Worm (Caenorhabditis elegans) whole organism, dauer: ENCODE data around the gene mltn-1.

Experiments used
- unc-62 ChIP-seq: sonication (generic microtip); optimal IDR thresholded peaks from 2 replicates; lab custom pipeline; 2017; ENCODE audit warnings: missing biosample characterization, missing genetic modification reagents, missing genetic modification characterization

Gene mltn-1

ce11 chrII:13153299-13153698 is 8.3 kb upstream of the mltn-1 start, which contains the start of gene spe-18:
Gene spe-18, minus strand, starts transcription at chrII:13153399.
- no peak for TF ChIP-seq unc-62 (GFP tag; lab: Kevin White, UChicago)

DNA sequence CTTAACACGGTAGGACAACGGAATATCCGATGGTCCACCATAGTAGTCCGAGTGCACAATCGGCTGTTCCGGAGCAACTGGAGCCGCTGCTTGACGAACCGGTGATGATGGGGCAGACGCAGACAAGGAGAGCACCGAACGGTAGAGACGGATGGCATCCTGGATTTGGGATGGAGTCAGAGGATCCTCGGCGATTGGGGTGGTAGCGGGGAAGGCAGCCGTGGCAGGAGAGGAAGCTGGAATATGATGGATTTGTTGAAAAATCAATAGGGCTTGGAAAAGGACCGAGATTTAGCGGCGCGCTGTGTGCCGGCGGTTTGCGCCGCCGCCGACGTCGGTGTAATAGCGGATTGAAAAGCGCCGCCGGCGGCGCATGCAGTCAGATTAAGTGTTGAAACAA is 7.4 kb upstream of the mltn-1 start:
- no peak for TF ChIP-seq unc-62 (GFP tag; lab: Kevin White, UChicago)

DNA sequence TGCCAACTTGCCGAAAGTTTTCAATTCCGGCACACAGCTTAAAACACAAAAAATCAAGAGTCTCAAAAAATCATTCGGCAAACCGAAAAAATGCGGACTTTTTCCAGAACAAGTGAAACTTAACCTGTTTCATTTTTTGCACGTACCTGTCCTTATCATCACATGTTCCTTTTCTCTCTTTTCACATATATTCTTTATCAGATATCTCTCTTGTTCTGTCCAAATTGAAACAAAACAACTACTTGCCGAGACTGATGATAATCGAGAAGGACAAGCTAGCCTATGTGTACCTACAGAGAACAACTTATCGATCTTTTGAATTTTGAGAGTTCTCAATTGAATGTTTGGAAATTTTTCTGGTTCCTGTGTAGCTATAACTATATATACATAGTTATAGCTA is 4.9 kb upstream of the mltn-1 start:
- TF ChIP-seq unc-62 (GFP tag; lab: Kevin White, UChicago) = no peak

- TF ChIP-seq unc-62 (GFP tag; lab: Kevin White, UChicago) = no peak
Observed at ce11 chrII:13148247-13148646, 3.2 kb upstream of the mltn-1 start.

DNA sequence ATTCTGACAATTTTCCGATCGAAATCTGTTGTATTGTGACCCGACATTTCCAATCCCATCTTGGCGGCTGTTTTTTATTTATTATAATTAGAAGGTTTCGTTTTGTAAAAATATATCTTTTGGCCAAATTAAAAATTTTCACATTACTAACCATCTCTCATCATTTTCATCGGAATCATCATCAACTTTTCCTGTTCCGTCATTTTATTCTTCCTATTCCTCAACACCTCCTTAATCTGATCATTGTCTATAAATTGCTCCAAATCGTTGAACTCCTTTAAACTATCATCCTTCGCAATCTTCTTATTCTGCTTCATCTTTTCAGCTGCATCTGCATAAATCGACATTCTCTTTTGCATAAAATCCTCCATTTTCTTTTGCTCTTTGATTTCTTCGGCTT is 2.7 kb downstream of the mltn-1 start:
- TF ChIP-seq unc-62 (GFP tag; lab: Kevin White, UChicago) = no peak

ce11 chrII:13139573-13139972 is 5.5 kb downstream of the mltn-1 start:
- TF ChIP-seq unc-62 (GFP tag; lab: Kevin White, UChicago) = no peak

DNA sequence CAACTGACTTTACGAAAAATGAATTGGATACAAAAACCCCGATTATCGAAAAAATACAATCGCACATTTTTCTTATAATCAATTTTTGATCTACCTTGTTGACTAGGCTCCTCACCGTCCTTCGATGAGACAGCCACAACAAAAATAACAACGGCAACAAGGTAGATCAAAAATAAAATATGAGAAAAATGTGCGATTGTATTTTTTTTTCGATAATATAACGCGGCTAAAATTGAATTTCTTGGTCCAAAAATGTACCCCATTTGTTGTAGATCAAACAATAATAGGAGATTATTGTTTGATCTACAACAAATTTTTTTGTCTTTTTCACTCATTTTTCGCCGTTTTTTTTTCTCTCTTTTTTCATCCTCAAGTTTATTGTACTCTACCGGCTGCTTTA is 14.4 kb downstream of the mltn-1 start:
- TF ChIP-seq unc-62 (GFP tag; lab: Kevin White, UChicago) = no peak

ce11 chrII:13129602-13130001 is 15.4 kb downstream of the mltn-1 start, which contains the start of gene F29C12.6:
Gene F29C12.6, plus strand, starts transcription at chrII:13129902.
- TF ChIP-seq unc-62 (GFP tag; lab: Kevin White, UChicago) = no peak

DNA sequence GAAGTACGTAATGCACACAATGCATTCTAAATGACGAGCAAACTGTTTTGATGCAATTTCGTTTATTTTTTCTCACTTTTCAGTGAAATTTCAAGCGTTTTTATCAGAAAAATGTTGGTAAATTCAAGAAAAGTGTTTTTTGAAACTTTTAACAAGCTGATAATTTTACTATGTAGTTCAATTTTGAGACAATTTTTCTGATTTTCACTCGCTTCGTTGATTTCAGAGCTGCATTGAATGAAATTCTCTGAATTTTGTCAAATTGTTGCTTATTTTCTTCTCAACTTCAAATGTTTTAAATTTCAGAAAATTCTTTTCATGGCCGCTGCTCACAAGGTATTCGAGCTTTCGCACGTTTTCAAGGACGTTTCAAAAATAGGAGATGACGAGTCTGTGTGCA is 22.3 kb downstream of the mltn-1 start, which contains the start of gene bath-45:
bath-45 (plus strand) TSS at position 301 of the 400 bp plus-strand sequence.
- no peak for TF ChIP-seq unc-62 (GFP tag; lab: Kevin White, UChicago)

DNA sequence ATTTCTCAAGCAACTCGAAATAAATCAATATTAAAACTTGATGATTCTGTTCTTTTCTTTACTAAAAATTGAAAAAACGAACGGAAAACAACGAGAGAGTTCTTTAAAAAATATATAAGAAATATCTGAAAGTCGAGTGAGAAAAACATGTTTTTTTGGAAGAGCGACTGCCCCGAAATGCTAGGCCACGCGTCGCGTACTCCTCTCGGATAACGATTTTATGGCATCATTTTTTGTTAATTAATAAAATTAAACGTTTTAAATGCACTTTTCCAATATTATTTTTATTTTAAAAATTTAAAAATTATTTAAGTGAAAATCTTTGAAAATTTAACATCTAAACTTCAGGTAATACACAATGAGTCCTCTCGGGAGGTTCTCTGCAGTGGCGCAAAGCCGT is 27.9 kb downstream of the mltn-1 start, which contains the start of gene gfm-1:
gfm-1 (plus strand) TSS at position 349 of the 400 bp plus-strand sequence.
- TF ChIP-seq unc-62 (GFP tag; lab: Kevin White, UChicago) = no peak

DNA sequence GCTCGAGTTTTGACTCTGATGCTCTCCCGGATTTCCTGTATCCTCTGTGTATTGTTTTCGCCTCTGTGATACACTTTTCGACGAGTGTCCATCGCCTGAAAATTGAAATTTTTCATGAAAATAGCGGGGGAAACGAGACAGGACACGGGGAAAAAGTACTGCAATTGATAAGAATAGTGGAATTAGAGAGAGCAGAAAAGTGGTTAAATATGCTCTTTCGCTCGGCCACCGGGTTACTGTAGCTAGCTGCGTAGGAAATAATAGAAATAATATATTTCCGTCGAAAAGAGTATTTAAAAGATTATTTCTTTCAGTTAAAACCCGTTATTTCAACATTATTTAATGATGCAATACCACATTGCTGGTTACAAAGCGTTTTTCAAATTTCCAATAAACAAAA is 28.3 kb downstream of the mltn-1 start, which contains the start of gene rict-1:
rict-1 (minus strand) TSS at position 101 of the 400 bp plus-strand sequence.
- TF ChIP-seq unc-62 (GFP tag; lab: Kevin White, UChicago) = no peak

- no peak for TF ChIP-seq unc-62 (GFP tag; lab: Kevin White, UChicago)
Observed at ce11 chrII:13107719-13108118, 37.3 kb downstream of the mltn-1 start, which contains the start of gene pqn-32. Gene pqn-32, plus strand, starts transcription at chrII:13108019.

- no peak for TF ChIP-seq unc-62 (GFP tag; lab: Kevin White, UChicago)
Observed at ce11 chrII:13098175-13098574, 46.9 kb downstream of the mltn-1 start, which contains the start of gene col-86. Gene col-86, minus strand, starts transcription at chrII:13098275.

ce11 chrII:13096345-13096744 is 48.7 kb downstream of the mltn-1 start:
- TF ChIP-seq unc-62 (GFP tag; lab: Kevin White, UChicago) = no peak

DNA sequence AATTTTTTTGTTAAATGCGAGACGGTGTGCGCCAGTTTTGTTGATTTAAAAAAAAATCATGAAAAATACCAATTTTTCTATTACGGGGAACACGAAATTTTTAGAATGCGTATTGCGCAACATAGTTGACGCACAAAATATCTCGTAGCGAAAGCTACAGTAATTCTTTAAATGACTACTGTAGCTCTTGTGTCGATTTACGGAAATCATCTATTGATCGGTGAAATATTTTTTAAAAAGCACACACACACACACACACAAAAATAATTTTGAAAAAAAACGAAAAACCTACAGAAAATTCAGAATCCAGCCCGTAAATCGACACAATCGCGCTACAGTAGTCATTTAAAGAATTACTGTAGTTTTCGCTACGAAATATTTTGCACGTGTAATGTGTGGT is 53.2 kb downstream of the mltn-1 start:
- TF ChIP-seq unc-62 (GFP tag; lab: Kevin White, UChicago) = no peak

ce11 chrII:13091123-13091522 is 53.9 kb downstream of the mltn-1 start, which contains the start of gene Y81G3A.4:
Gene Y81G3A.4, plus strand, starts transcription at chrII:13091423.
- TF ChIP-seq unc-62 (GFP tag; lab: Kevin White, UChicago) = no peak
